Fruit fly (Drosophila melanogaster) whole organism, prepupa: ENCODE measurements around the gene robl37BC.

Experiments used
- Blimp-1 ChIP-seq: fragments of 200-800 bp; sonication (Bioruptor generic); optimal IDR thresholded peaks from 3 replicates; lab custom pipeline; 2017; ENCODE audit warnings: missing biosample characterization, missing genetic modification characterization, mild to moderate bottlenecking, moderate library complexity, missing genetic modification reagents
- CG10631 ChIP-seq: fragments of 200-800 bp; sonication (Bioruptor generic); optimal IDR thresholded peaks from 2 replicates; lab custom pipeline; 2016; ENCODE audit warnings: missing biosample characterization, missing genetic modification characterization
- CG11762 ChIP-seq: fragments of 200-800 bp; sonication (Bioruptor generic); optimal IDR thresholded peaks from 3 replicates; lab custom pipeline; 2016; ENCODE audit warnings: missing biosample characterization, missing genetic modification characterization; ENCODE audit not compliant: insufficient read depth
- CG15336 ChIP-seq: fragments of 200-800 bp; sonication (Bioruptor generic); IDR thresholded peaks from 2 replicates; pipeline ENCODE4 v1.3.6; 2022; ENCODE audit warnings: missing biosample characterization, missing genetic modification characterization
- CG1621 ChIP-seq: fragments of 200-800 bp; sonication (Bioruptor generic); optimal IDR thresholded peaks from 3 replicates; lab custom pipeline; 2018; ENCODE audit warnings: missing biosample characterization, mild to moderate bottlenecking, missing genetic modification characterization
- CG16779 ChIP-seq: fragments of 200-800 bp; sonication (Bioruptor generic); optimal IDR thresholded peaks from 3 replicates; lab custom pipeline; 2017; ENCODE audit warnings: missing biosample characterization, mild to moderate bottlenecking, missing genetic modification characterization
- CG32006 ChIP-seq: fragments of 200-800 bp; sonication (Bioruptor generic); optimal IDR thresholded peaks from 3 replicates; lab custom pipeline; 2017; ENCODE audit warnings: missing biosample characterization, mild to moderate bottlenecking, missing genetic modification characterization
- CG34406 ChIP-seq: fragments of 200-800 bp; sonication (Bioruptor generic); optimal IDR thresholded peaks from 3 replicates; lab custom pipeline; 2016; ENCODE audit warnings: missing biosample characterization, missing genetic modification characterization
- CG4318 ChIP-seq: fragments of 200-800 bp; sonication (Bioruptor generic); optimal IDR thresholded peaks from 3 replicates; lab custom pipeline; 2017; ENCODE audit warnings: missing biosample characterization, mild to moderate bottlenecking, missing genetic modification characterization
- CG6163 ChIP-seq: fragments of 200-800 bp; sonication (Bioruptor generic); IDR thresholded peaks from 3 replicates; pipeline ENCODE4 v1.3.6; 2022; ENCODE audit warnings: missing biosample characterization, missing genetic modification characterization
- CG6276 ChIP-seq: fragments of 200-800 bp; sonication (Bioruptor generic); optimal IDR thresholded peaks from 2 replicates; lab custom pipeline; 2017; ENCODE audit warnings: missing biosample characterization, mild to moderate bottlenecking, missing genetic modification characterization
- CG6808 ChIP-seq: fragments of 200-800 bp; sonication (Bioruptor generic); optimal IDR thresholded peaks from 3 replicates; lab custom pipeline; 2017; ENCODE audit warnings: missing biosample characterization, missing genetic modification characterization, mild to moderate bottlenecking, moderate library complexity, missing genetic modification reagents
- CG6854 ChIP-seq: fragments of 200-800 bp; sonication (Bioruptor generic); optimal IDR thresholded peaks from 2 replicates; lab custom pipeline; 2017; ENCODE audit warnings: missing biosample characterization, mild to moderate bottlenecking, missing genetic modification characterization
- CG7368 ChIP-seq: fragments of 200-800 bp; sonication (Bioruptor generic); optimal IDR thresholded peaks from 3 replicates; lab custom pipeline; 2016; ENCODE audit warnings: missing biosample characterization, missing genetic modification characterization
- CG8119 ChIP-seq: fragments of 200-800 bp; sonication (Bioruptor generic); IDR thresholded peaks from 3 replicates; pipeline ENCODE4 v1.3.6; 2022; ENCODE audit warnings: missing biosample characterization, missing genetic modification characterization
- CG8319 ChIP-seq: fragments of 200-800 bp; sonication (Bioruptor generic); optimal IDR thresholded peaks from 3 replicates; lab custom pipeline; 2016; ENCODE audit warnings: missing biosample characterization, missing genetic modification characterization
- CG9139 ChIP-seq: fragments of 200-800 bp; sonication (Bioruptor generic); optimal IDR thresholded peaks from 3 replicates; lab custom pipeline; 2017; ENCODE audit warnings: missing biosample characterization, mild to moderate bottlenecking, missing genetic modification characterization
- Eip93F ChIP-seq: fragments of 200-800 bp; sonication (Bioruptor generic); optimal IDR thresholded peaks from 2 replicates; lab custom pipeline; 2016; ENCODE audit warnings: missing biosample characterization, mild to moderate bottlenecking, missing genetic modification characterization
- Ets21C ChIP-seq: fragments of 200-800 bp; sonication (Bioruptor generic); optimal IDR thresholded peaks from 3 replicates; lab custom pipeline; 2016; ENCODE audit warnings: missing biosample characterization, missing genetic modification characterization
- Ets96B ChIP-seq: fragments of 200-800 bp; optimal IDR thresholded peaks from 2 replicates; lab custom pipeline; 2019; ENCODE audit warnings: missing biosample characterization, mild to moderate bottlenecking, missing genetic modification characterization, moderate library complexity
- Gug ChIP-seq: fragments of 200-800 bp; sonication (Bioruptor generic); IDR thresholded peaks from 2 replicates; pipeline ENCODE4 v1.3.6; 2022; ENCODE audit warnings: missing biosample characterization, missing genetic modification characterization
- Hr38 ChIP-seq: sonication (Bioruptor generic); optimal IDR thresholded peaks from 2 replicates; lab custom pipeline; 2016; ENCODE audit warnings: missing biosample characterization, missing genetic modification characterization
- Hr39 ChIP-seq: fragments of 200-800 bp; sonication (Bioruptor generic); optimal IDR thresholded peaks from 2 replicates; lab custom pipeline; 2016; ENCODE audit warnings: missing biosample characterization, missing genetic modification characterization
- Hr4 ChIP-seq: fragments of 200-800 bp; sonication (Bioruptor generic); optimal IDR thresholded peaks from 3 replicates; lab custom pipeline; 2016; ENCODE audit warnings: missing biosample characterization, missing genetic modification characterization
- Lpt ChIP-seq: fragments of 200-800 bp; sonication (Bioruptor generic); optimal IDR thresholded peaks from 3 replicates; lab custom pipeline; 2016; ENCODE audit warnings: missing biosample characterization, missing genetic modification characterization
- OdsH ChIP-seq: fragments of 200-800 bp; sonication (Bioruptor generic); optimal IDR thresholded peaks from 3 replicates; lab custom pipeline; 2016; ENCODE audit warnings: missing biosample characterization, missing genetic modification characterization
- Sox14 ChIP-seq: fragments of 200-800 bp; sonication (Bioruptor generic); optimal IDR thresholded peaks from 3 replicates; lab custom pipeline; 2016; ENCODE audit warnings: missing biosample characterization, missing genetic modification characterization
- Sox15 ChIP-seq: fragments of 200-800 bp; sonication (Bioruptor generic); optimal IDR thresholded peaks from 3 replicates; lab custom pipeline; 2016; ENCODE audit warnings: missing biosample characterization, missing genetic modification characterization
- achi ChIP-seq: fragments of 200-800 bp; sonication (Bioruptor generic); optimal IDR thresholded peaks from 3 replicates; lab custom pipeline; 2016; ENCODE audit warnings: missing biosample characterization, missing genetic modification characterization
- acj6 ChIP-seq: fragments of 200-800 bp; sonication (Bioruptor generic); optimal IDR thresholded peaks from 3 replicates; lab custom pipeline; 2016; ENCODE audit warnings: missing biosample characterization, missing genetic modification characterization
- dac ChIP-seq: fragments of 200-800 bp; sonication (Bioruptor generic); optimal IDR thresholded peaks from 2 replicates; lab custom pipeline; 2017; ENCODE audit warnings: missing biosample characterization, mild to moderate bottlenecking, missing genetic modification characterization
- dsx ChIP-seq: fragments of 200-800 bp; optimal IDR thresholded peaks from 3 replicates; lab custom pipeline; 2019; ENCODE audit warnings: missing biosample characterization, mild to moderate bottlenecking, missing genetic modification characterization, moderate library complexity; ENCODE audit not compliant: poor library complexity, severe bottlenecking
- eg ChIP-seq: fragments of 200-800 bp; sonication (Bioruptor generic); IDR thresholded peaks from 3 replicates; pipeline ENCODE4 v1.3.6; 2022; ENCODE audit warnings: missing biosample characterization, missing genetic modification characterization
- fd85E ChIP-seq: fragments of 200-800 bp; sonication (Bioruptor generic); optimal IDR thresholded peaks from 3 replicates; lab custom pipeline; 2016; ENCODE audit warnings: missing biosample characterization, missing genetic modification characterization
- lz ChIP-seq: fragments of 200-800 bp; sonication (Bioruptor generic); optimal IDR thresholded peaks from 3 replicates; lab custom pipeline; 2016; ENCODE audit warnings: missing biosample characterization, missing genetic modification characterization
- net ChIP-seq: fragments of 200-800 bp; sonication (Bioruptor generic); optimal IDR thresholded peaks from 3 replicates; lab custom pipeline; 2016; ENCODE audit warnings: missing biosample characterization, missing genetic modification characterization
- pdm3 ChIP-seq: fragments of 200-800 bp; sonication (Bioruptor generic); optimal IDR thresholded peaks from 3 replicates; lab custom pipeline; 2016; ENCODE audit warnings: missing biosample characterization, missing genetic modification characterization
- salr ChIP-seq, 2 experiments: fragments of 200-800 bp; sonication (Bioruptor generic); optimal IDR thresholded peaks; 3 replicates each; lab custom pipeline; 2016 to 2018; ENCODE audit warnings: missing biosample characterization in 2 of 2, missing genetic modification characterization in 2 of 2, mild to moderate bottlenecking in 1 of 2
- ss ChIP-seq, 2 experiments: fragments of 200-800 bp; sonication (Bioruptor generic); optimal IDR thresholded peaks; 2 replicates in 1 of 2; 3 replicates in 1 of 2; lab custom pipeline; 2017 to 2018; ENCODE audit warnings: mild to moderate bottlenecking in 2 of 2, missing biosample characterization in 2 of 2, missing genetic modification characterization in 2 of 2, moderate library complexity in 1 of 2
- svp ChIP-seq: fragments of 200-800 bp; sonication (Bioruptor generic); peaks from one replicate; lab custom pipeline; 2016; ENCODE audit warnings: missing biosample characterization, missing genetic modification characterization

Gene robl37BC

dm6 chr2L:19021278-19022220 is 10.9 kb downstream of the robl37BC start (continued):
- peak; percentile 80 for TF ChIP-seq CG9139
- peak; percentile 90 for TF ChIP-seq Ets96B (tag; lab: Kevin White, UChicago)
- peak; percentile 71 for TF ChIP-seq Hr4
- peak; percentile 83 for TF ChIP-seq CG16779 (tag; lab: Kevin White, UChicago)
- TF ChIP-seq CG1621 (tag; lab: Kevin White, UChicago): peak; percentile 81
- no peak for TF ChIP-seq Hr38
- peak; percentile 72 for TF ChIP-seq net (GFP tag; lab: Kevin White, UChicago)
- peak; percentile 84 for TF ChIP-seq OdsH (GFP tag; lab: Kevin White, UChicago)
- TF ChIP-seq CG6808 (GFP tag; lab: Kevin White, UChicago): peak; percentile 85
- peak; percentile 56 for TF ChIP-seq Eip93F (GFP tag; lab: Kevin White, UChicago)
- peak; percentile 82 for TF ChIP-seq lz
- TF ChIP-seq CG4318: peak; percentile 65
- 0 out of 2 replicates have a peak, but pooled peaks have one; percentile 8 for TF ChIP-seq Gug (GFP tag; lab: Robert Waterston, UW)
- TF ChIP-seq svp (GFP tag; lab: Kevin White, UChicago): peak; percentile 92
- TF ChIP-seq CG8119 (GFP tag; lab: Robert Waterston, UW): peak; percentile 89
- peak; percentile 59 for TF ChIP-seq Lpt (GFP tag; lab: Kevin White, UChicago)
- peak; percentile 62 for TF ChIP-seq Sox15
- peak; percentile 53 for TF ChIP-seq dac

- TF ChIP-seq ss (GFP tag; optimal IDR thresholded peaks at IDR 0.05; lab: Kevin White, UChicago): no peak
- TF ChIP-seq Lpt (GFP tag; lab: Kevin White, UChicago): no peak
- no peak for TF ChIP-seq CG6276 (GFP tag; lab: Kevin White, UChicago)
- no peak for TF ChIP-seq fd85E
- TF ChIP-seq OdsH (GFP tag; lab: Kevin White, UChicago): no peak
These were observed 11.5 kb downstream of the robl37BC start, which contains the start of gene CG15172 for dm6 chr2L:19022221-19022516. Gene CG15172 (plus strand): TSS chr2L:19022417.

DNA sequence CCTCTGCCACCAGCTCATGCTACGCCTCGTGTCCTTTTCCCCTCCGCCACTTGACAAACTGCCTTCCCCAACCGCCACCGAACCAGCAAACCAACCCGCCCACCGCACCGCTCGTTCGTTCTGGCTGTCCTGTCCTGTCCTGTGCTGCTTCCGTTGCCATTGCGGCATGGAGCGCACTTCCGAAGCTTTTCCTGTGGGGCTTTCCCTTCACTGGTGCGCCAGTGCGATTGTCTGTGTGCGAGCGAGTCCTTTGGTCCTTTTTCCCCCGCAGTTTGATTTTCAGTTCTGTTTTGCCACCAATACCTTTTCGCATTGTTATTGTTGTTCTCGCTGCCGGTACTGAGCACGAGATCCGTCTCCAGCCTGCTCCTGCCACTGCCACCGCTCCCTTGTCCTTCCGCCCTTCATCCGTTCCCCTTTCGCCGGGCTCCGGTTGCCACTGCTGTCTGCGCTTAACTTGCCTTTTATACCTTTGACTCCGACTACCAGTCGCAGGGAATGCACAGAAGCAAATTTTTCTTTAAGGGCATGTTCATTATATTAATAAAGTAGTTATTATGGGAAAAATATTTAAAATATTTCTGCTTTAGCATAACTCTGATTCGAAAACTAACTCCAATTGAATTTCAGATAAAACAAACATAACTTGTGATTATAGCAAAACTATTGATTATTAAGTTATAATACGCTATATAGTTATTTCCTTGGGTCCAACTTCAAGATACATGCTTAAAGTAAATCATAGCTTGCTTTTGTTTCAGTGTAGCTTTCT is 13.5 kb downstream of the robl37BC start:
- TF ChIP-seq CG34406 (GFP tag; lab: Kevin White, UChicago) (peak; percentile 48), CG32006 (GFP tag; lab: Kevin White, UChicago) (peak; percentile 70), Gug (GFP tag; lab: Robert Waterston, UW) (no peak), Hr39 (GFP tag; lab: Kevin White, UChicago) (peak; percentile 34), Eip93F (GFP tag; lab: Kevin White, UChicago) (no peak), salr (GFP tag; optimal IDR thresholded peaks at IDR 0.05; lab: Kevin White, UChicago) (peak; percentile 31 to 39), Blimp-1 (GFP tag; lab: Kevin White, UChicago) (peak; percentile 30), net (GFP tag; lab: Kevin White, UChicago) (peak; percentile 33), Hr4 (peak; percentile 48), dsx (GFP tag; lab: Kevin White, UChicago) (peak; percentile 69), CG16779 (tag; lab: Kevin White, UChicago) (peak; percentile 10), pdm3 (GFP tag; lab: Kevin White, UChicago) (peak; percentile 46), CG8119 (GFP tag; lab: Robert Waterston, UW) (peak; percentile 57; the same call in 2 of the 3 replicates), Lpt (GFP tag; lab: Kevin White, UChicago) (no peak), dac (no peak), CG6276 (GFP tag; lab: Kevin White, UChicago) (peak; percentile 32), eg (GFP tag; lab: Robert Waterston, UW) (no peak), OdsH (GFP tag; lab: Kevin White, UChicago) (peak; percentile 61), Ets96B (tag; lab: Kevin White, UChicago) (peak; percentile 77), lz (peak; percentile 52), CG6854 (GFP tag; lab: Kevin White, UChicago) (no peak), CG6163 (GFP tag; lab: Robert Waterston, UW) (no peak), CG4318 (peak; percentile 28), CG10631 (GFP tag; lab: Kevin White, UChicago) (peak; percentile 47), CG11762 (GFP tag; lab: Kevin White, UChicago) (peak; percentile 8), svp (GFP tag; lab: Kevin White, UChicago) (peak; percentile 66), fd85E (no peak), Ets21C (GFP tag; lab: Kevin White, UChicago) (peak; percentile 33), CG1621 (tag; lab: Kevin White, UChicago) (peak; percentile 61), Sox14 (GFP tag; lab: Kevin White, UChicago) (peak; percentile 39), CG7368 (GFP tag; lab: Kevin White, UChicago) (no peak), CG8319 (GFP tag; lab: Kevin White, UChicago) (peak; percentile 37), Sox15 (peak; percentile 42), acj6 (GFP tag; lab: Kevin White, UChicago) (peak; percentile 56), CG9139 (peak; percentile 55), ss (GFP tag; optimal IDR thresholded peaks at IDR 0.05; lab: Kevin White, UChicago) (peak; percentile 27 to 71), CG15336 (GFP tag; lab: Robert Waterston, UW) (no peak), achi (GFP tag; lab: Kevin White, UChicago) (peak; percentile 57)
